Worm (Caenorhabditis elegans) whole organism, young adult: ENCODE results near the gene Y41E3.1.

Experiments used
- D2030.7 ChIP-seq: fragments of 200-800 bp; sonication (Bioruptor generic); IDR thresholded peaks from 2 replicates; pipeline ENCODE4 v1.3.6; 2022; ENCODE audit warnings: missing genetic modification reagents, missing genetic modification characterization, missing compliant biosample characterization
- F57C9.4 ChIP-seq: sonication (generic microtip); optimal IDR thresholded peaks from 2 replicates; lab custom pipeline; 2017; ENCODE audit warnings: mild to moderate bottlenecking, missing genetic modification characterization, missing compliant biosample characterization
- ZK185.1 ChIP-seq: sonication (generic microtip); optimal IDR thresholded peaks from 2 replicates; lab custom pipeline; 2016; ENCODE audit warnings: mild to moderate bottlenecking, missing genetic modification characterization, missing compliant biosample characterization; ENCODE audit not compliant: poor library complexity, severe bottlenecking
- ama-1 ChIP-seq, 3 experiments: fragments of 150-350 bp in 1 of 3; sonication (generic microtip) in 2 of 3; optimal IDR thresholded peaks; 2 replicates each; lab custom pipeline; 2014 to 2018; ENCODE audit warnings: missing biosample characterization in 2 of 3, missing genetic modification characterization in 2 of 3, missing genetic modification reagents in 2 of 3
- gei-17 ChIP-seq: fragments of 200-800 bp; sonication (Bioruptor generic); optimal IDR thresholded peaks from 2 replicates; lab custom pipeline; 2018; ENCODE audit warnings: mild to moderate bottlenecking, missing genetic modification characterization, missing compliant biosample characterization
- hmg-1.2 ChIP-seq: fragments of 200-800 bp; sonication (Bioruptor generic); IDR thresholded peaks from 2 replicates; pipeline ENCODE4 v1.3.6; 2022; ENCODE audit warnings: missing genetic modification reagents, missing genetic modification characterization, missing compliant biosample characterization
- nhr-80 ChIP-seq: sonication (generic microtip); optimal IDR thresholded peaks from 2 replicates; lab custom pipeline; 2016; ENCODE audit warnings: missing genetic modification characterization, missing compliant biosample characterization

DNA sequence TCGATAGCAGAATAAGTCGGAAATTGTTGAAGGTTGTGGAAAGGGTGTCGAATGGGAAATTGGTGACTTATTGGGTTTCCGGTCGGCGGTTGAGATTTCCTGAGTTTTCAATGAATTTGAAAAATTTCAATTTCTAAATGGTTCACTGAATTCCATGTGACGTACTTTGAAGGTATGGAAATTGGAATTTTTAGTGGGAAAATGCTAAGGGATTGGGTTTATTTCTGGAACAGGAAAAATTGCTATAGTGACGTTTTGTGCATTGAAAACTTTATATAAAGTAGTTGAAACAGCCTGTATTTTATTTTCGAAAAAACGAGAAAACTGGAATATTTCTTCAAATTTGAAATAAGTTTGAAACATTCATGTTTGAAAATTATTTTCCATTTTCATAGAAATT, 49.1 kb downstream of the Y41E3.1 start, which contains the start of gene pnc-2:
- TF ChIP-seq hmg-1.2, result no peak
- TF ChIP-seq ZK185.1 (tag; lab: Kevin White, UChicago), result no peak
- TF ChIP-seq ama-1 (optimal IDR thresholded peaks at IDR 0.05; lab: Kevin White, UChicago), result no peak
- no peak for TF ChIP-seq ama-1 (GFP tag; optimal IDR thresholded peaks at IDR 0.05; lab: Kevin White, UChicago)
- no peak for TF ChIP-seq F57C9.4 (tag; lab: Kevin White, UChicago)
- no peak for TF ChIP-seq nhr-80 (tag; lab: Kevin White, UChicago)
- TF ChIP-seq D2030.7 (GFP tag; lab: Robert Waterston, UW), result no peak
- TF ChIP-seq gei-17 (GFP tag; lab: Kevin White, UChicago), result no peak
